Worm (Caenorhabditis elegans) whole organism, L4 larva: ENCODE measurements around the gene ears-2.

Experiments used
- ZK546.5 ChIP-seq, 2 experiments: sonication (generic microtip); optimal IDR thresholded peaks; 2 replicates each; lab custom pipeline; 2017; ENCODE audit warnings: missing biosample characterization in 2 of 2, missing genetic modification characterization in 2 of 2
- hlh-30 ChIP-seq: sonication (generic microtip); optimal IDR thresholded peaks from 2 replicates; lab custom pipeline; 2017; ENCODE audit warnings: antibody characterized with exemption, mild to moderate bottlenecking, missing genetic modification characterization, missing compliant biosample characterization; ENCODE audit not compliant: insufficient read depth
- lin-39 ChIP-seq: fragments of 150-350 bp; optimal IDR thresholded peaks from 2 replicates; lab custom pipeline; 2014; ENCODE audit warnings: missing biosample characterization, missing genetic modification reagents, missing genetic modification characterization
- unc-62 ChIP-seq, 3 experiments: fragments of 150-350 bp in 1 of 3; sonication (generic microtip); optimal IDR thresholded peaks in 2 of 3; peaks in 1 of 3; 1 replicate in 1 of 3; 2 replicates in 2 of 3; lab custom pipeline; 2014 to 2017; ENCODE audit warnings: missing biosample characterization in 3 of 3, missing genetic modification characterization in 3 of 3, missing genetic modification reagents in 3 of 3, missing genotype in 1 of 3
- ztf-7 ChIP-seq: fragments of 150-350 bp; optimal IDR thresholded peaks from 2 replicates; lab custom pipeline; 2014; ENCODE audit warnings: missing biosample characterization, missing genetic modification characterization

DNA sequence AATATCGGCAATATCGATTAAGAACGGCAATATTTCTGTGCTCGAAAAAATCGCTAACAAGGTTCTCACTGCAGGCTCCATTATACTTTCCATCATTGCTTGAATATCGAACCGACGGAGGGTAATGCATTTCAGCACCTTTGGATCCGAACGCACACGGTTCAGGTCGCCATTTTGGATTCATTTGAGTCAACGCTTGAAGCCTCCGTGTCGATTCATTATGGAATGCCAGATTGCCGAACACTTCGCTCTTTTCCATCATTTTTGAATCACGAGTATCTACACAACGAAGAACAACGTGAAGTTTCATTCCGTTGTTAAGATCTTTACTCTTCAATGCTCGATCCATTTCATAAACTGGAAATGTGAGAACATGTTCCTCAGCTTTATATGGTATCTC is 31.8 kb upstream of the ears-2 start:
- TF ChIP-seq unc-62 (GFP tag; optimal IDR thresholded peaks at IDR 0.05 in 1 of 2; lab: Kevin White, UChicago) (peak in 1 of 2 experiments; percentile 19), unc-62 (tag; optimal IDR thresholded peaks at IDR 0.05; lab: Kevin White, UChicago) (no peak), ztf-7 (tag; lab: Kevin White, UChicago) (no peak), hlh-30 (no peak), ZK546.5 (tag; optimal IDR thresholded peaks at IDR 0.05; lab: Kevin White, UChicago) (no peak), lin-39 (no peak)
